Fruit fly (Drosophila melanogaster) whole organism: ENCODE results near the gene NANS.
A peak's percentile ranks its signal among the peaks of the same experiment; 100 is the strongest.

Experiments used
- CG8478 ChIP-seq: fragments of >200 bp; optimal IDR thresholded peaks from 2 replicates; lab custom pipeline; 2018; ENCODE audit warnings: inconsistent platforms
- Dll ChIP-seq: fragments of >200 bp; optimal IDR thresholded peaks from 2 replicates; lab custom pipeline; 2017
- EcR ChIP-seq, 2 experiments: fragments of >200 bp; optimal IDR thresholded peaks; 2 replicates each; lab custom pipeline; 2017; ENCODE audit warnings: missing biosample characterization in 2 of 2, missing genetic modification characterization in 2 of 2, missing genetic modification reagents in 2 of 2
- pan ChIP-seq: fragments of >200 bp; optimal IDR thresholded peaks from 2 replicates; lab custom pipeline; 2017
- psq ChIP-seq: fragments of >200 bp; optimal IDR thresholded peaks from 2 replicates; lab custom pipeline; 2017
- usp ChIP-seq: fragments of >200 bp; optimal IDR thresholded peaks from 2 replicates; lab custom pipeline; 2017; ENCODE audit warnings: missing biosample characterization, missing genetic modification characterization, mixed read lengths

Gene NANS

DNA sequence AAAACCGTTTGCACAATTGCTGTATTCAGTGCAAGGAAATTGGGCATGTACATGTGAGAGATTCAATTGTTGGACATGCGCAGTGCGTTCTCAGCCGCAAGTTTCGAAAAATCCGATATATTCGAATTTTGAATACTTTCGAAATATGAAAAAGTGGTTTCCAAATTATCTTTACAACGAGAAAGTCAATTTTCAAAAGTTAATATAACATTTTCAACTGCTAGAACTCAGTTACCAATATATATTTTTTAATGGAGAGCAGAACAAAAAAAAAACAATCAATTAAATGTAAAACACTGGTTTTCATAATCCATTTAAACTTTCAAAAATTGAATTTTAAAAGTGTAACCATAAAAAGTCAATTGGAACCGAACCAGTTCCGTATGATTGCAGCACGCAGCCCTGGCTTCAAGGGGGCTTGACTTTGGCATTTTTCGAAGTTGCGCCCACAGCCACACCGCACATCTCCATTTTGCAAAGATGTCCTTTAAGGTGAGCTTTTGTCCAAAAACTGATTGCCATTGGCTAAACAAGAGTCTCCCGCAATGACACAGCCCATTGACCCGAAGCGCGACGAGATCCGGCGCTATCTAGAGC, 3.9 kb upstream of the NANS start, which contains the start of the genes Scgbeta and CG17202:
Scgbeta (minus strand) TSS at position 51 of the 597 bp plus-strand sequence.
CG17202 (plus strand) TSS at position 390 of the 597 bp plus-strand sequence.
- no peak for TF ChIP-seq Dll (lab: Kevin White, UChicago)

DNA sequence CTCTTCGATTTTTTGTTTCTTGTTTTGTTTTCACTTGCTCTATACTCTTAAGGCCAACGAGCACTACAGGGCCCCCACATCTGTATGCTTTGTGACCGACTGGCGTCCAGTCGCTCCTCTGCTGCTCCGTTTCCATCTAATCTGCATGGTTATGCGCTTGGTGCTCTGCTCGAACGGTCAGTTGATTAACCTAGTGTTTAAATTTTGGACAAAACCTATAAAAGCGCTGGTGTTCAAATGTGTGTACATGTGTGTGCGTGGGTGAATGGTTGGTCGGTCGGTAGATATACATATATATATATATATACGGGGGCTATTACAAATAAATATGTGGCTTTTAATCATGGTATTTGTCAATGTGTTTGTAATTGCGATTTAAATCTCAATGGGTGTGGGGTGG, 2.4 kb upstream of the NANS start:
- TF ChIP-seq EcR (GFP tag; optimal IDR thresholded peaks at IDR 0.05; lab: Kevin White, UChicago) (no peak), CG8478 (lab: Kevin White, UChicago) (no peak), psq (no peak), Dll (lab: Kevin White, UChicago) (no peak), usp (GFP tag; lab: Kevin White, UChicago) (no peak), pan (no peak)

DNA sequence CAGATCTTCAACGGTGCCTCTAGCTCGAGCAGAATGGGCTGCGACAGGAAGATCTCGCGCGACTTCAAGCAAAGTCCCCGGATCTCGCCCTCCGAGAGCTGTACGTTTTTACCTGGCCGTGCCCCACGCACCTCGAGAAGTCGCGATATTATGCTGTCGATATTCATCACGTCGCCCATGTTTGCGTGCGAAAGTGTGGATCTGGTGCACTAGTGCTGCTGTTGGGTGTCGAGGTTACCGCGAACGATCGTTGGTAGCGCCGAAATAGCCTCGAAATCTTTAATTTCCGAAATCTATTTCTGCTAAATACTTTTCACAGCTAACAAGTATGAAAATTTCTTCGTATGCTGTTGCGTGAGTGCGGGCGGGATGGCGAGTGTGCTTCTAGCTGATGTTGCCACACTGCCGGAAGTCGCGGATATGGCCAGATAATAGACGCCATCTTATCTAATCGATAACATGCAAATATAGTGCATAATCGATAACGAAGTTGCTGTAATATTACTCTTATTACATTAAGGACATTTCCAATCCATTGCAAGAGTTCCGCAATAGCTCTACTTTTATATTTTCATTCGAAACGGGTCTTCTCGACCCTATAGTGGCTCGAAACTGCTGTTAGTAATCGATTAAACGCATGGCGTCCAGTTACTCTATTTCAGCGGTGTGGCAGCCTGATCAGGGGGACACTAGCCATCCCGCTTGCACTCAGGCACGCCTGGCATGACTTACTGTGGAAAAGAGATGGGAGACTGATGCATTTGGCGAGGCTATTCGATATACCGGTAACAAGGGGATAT, 668 bp upstream of the NANS start, which contains the start of gene Pp1-87B:
Pp1-87B (minus strand) TSS at position 408 of the 800 bp plus-strand sequence.
- TF ChIP-seq usp (GFP tag; lab: Kevin White, UChicago) (no peak), CG8478 (lab: Kevin White, UChicago) (peak; percentile 71)

DNA sequence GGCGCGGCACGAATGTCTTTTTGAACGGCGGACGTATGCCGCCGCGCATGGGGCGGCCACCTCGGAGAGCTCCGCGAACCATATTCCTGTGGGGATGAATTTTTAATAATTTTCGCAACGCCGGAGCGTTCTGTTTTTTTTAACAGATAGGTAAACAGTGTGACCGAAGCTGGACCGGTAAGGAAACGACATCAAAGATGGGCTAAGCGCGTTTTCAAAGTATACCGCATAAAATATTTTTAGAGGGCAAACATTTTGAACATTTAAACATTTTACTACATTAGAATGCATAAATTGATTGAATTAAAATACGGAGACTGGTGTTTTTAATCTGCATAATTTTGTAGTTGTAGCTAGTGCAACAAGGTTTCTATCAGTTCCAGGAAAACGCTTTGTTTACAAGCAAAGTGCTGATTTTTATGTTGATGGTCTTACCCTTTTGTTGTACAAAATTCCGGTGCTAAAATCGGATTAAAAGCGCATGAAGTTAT, 2.8 kb downstream of the NANS start, which contains the start of the genes CG5641 and CG5245:
CG5641 (minus strand) TSS at position 163 of the 491 bp plus-strand sequence.
CG5245 (plus strand) TSS at position 441 of the 491 bp plus-strand sequence.
- TF ChIP-seq usp (GFP tag; lab: Kevin White, UChicago) (no peak), Dll (lab: Kevin White, UChicago) (no peak), psq (no peak), pan (no peak), CG8478 (lab: Kevin White, UChicago) (no peak), EcR (GFP tag; optimal IDR thresholded peaks at IDR 0.05; lab: Kevin White, UChicago) (no peak)

DNA sequence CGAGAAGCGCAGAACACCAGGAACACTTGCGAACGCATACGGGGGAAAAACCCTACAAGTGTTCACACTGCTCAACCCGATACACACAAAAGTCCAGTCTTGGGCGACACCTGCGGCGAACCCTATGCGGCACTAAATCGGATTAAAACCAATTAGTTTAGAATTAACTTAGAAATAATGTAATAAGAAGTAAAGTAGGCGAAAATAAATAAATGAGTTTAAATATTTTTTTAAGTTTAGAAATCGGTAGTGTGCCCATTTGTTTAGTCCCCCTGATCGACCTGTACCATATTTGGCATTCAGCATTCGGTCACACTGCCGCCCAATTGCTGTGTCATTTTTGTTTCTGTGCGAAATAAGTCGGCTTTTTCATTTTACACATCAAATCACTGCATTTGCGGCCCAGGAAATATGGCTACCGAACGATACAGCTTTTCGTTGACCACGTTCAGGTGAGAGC, 4.7 kb downstream of the NANS start, which contains the start of gene Prosalpha2:
Prosalpha2 (plus strand) TSS at position 292 of the 460 bp plus-strand sequence.
- TF ChIP-seq Dll (lab: Kevin White, UChicago): no peak
- TF ChIP-seq pan: no peak
- TF ChIP-seq psq: no peak
- TF ChIP-seq EcR (GFP tag; optimal IDR thresholded peaks at IDR 0.05; lab: Kevin White, UChicago): no peak
- TF ChIP-seq usp (GFP tag; lab: Kevin White, UChicago): no peak
- TF ChIP-seq CG8478 (lab: Kevin White, UChicago): no peak

dm6 chr3R:12433764-12434163, 7.4 kb downstream of the NANS start, which contains the start of the genes Aos1 and Srlp:
Gene Aos1 (minus strand): TSS chr3R:12433822.
Gene Srlp (plus strand): TSS chr3R:12434098.
- TF ChIP-seq pan: no peak
- no peak for TF ChIP-seq Dll (lab: Kevin White, UChicago)
- TF ChIP-seq usp (GFP tag; lab: Kevin White, UChicago): no peak
- TF ChIP-seq psq: no peak
- no peak for TF ChIP-seq CG8478 (lab: Kevin White, UChicago)
- TF ChIP-seq EcR (GFP tag; optimal IDR thresholded peaks at IDR 0.05; lab: Kevin White, UChicago): no peak

DNA sequence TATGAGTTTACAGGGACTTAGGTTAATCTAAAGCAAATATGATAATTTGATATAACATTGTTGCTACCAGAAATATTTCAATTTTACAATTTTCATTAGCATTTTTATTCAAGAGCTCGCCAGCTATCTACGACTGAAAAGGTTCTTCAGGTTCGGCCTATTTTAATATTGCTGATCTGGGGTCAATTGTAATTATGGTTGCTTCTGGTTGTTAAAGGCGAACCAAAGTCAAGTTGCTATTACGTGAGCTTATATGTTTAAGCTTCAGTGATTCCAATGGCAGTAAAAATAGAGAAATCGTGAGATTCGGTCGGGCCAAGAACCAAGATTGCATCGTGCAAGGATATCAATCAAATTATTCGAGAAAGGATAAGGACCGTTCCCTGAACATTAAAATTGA, 9.6 kb downstream of the NANS start, which contains the start of gene Desat2:
Desat2 (plus strand) TSS at position 301 of the 400 bp plus-strand sequence.
- TF ChIP-seq pan: no peak
- TF ChIP-seq usp (GFP tag; lab: Kevin White, UChicago): no peak
- no peak for TF ChIP-seq CG8478 (lab: Kevin White, UChicago)
- no peak for TF ChIP-seq EcR (GFP tag; optimal IDR thresholded peaks at IDR 0.05; lab: Kevin White, UChicago)
- TF ChIP-seq Dll (lab: Kevin White, UChicago): no peak
- TF ChIP-seq psq: no peak

DNA sequence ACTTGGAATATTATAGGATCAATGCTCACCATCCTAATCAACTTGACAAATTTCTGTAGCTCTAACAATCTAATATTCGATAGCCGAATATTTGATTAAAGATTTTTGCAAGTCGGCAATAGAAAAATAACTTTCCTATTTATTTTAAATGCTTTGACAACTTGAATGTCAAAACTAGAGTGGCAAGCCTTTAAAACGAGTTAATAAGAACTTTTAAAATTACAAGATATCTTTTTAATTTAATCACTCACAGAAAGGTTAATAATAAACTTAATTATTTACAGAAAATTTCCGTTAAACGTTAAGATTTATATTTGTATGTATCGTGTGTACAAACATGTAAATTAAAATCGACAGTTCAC, 12.6 kb downstream of the NANS start, which contains the start of the genes CG17207 and CG46427:
CG17207 (minus strand) TSS at position 101 of the 362 bp plus-strand sequence.
CG46427 (minus strand) TSS at position 101 of the 362 bp plus-strand sequence.
- TF ChIP-seq usp (GFP tag; lab: Kevin White, UChicago) (no peak), CG8478 (lab: Kevin White, UChicago) (no peak), pan (no peak), Dll (lab: Kevin White, UChicago) (no peak), EcR (GFP tag; optimal IDR thresholded peaks at IDR 0.05; lab: Kevin White, UChicago) (no peak), psq (no peak)

DNA sequence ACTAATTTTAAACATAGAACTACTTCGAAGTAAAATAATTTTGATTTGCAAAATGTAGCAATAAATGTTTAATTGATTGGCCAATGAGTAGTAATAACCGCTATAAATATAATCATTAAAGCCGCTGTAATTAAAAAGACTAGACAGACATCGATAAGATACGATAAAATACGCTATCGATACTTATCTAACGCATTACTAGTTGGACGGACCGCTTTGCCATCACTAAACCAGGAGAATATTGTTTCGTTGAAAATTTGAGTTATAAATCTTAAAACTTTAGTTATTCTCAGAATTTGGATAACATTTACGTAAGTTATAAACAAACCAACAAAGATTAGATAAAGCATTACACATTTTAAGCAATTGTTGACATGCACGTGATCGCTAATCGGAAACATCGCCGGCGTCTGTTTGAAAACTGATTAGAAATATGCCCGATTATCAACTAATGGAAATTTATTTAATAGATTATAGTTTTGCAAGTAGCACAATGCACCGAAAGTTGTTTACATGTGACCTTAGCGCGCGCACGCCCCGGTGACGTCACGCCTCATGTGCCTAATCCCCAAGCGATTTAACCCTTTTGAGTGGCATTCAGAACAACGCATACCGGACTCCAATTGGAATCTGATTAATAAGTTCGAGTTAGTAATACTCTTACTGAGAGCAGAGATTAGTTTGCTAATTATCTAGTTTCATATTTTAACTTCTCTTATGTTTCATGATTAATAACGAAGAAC, 13.2 kb downstream of the NANS start, which contains the start of gene Desat1:
Desat1 (plus strand) TSS at position 200 of the 743 bp plus-strand sequence.
- no peak for TF ChIP-seq usp (GFP tag; lab: Kevin White, UChicago)
- no peak for TF ChIP-seq CG8478 (lab: Kevin White, UChicago)
- TF ChIP-seq pan: no peak
- TF ChIP-seq Dll (lab: Kevin White, UChicago): no peak
- TF ChIP-seq EcR (GFP tag; optimal IDR thresholded peaks at IDR 0.05; lab: Kevin White, UChicago): no peak

DNA sequence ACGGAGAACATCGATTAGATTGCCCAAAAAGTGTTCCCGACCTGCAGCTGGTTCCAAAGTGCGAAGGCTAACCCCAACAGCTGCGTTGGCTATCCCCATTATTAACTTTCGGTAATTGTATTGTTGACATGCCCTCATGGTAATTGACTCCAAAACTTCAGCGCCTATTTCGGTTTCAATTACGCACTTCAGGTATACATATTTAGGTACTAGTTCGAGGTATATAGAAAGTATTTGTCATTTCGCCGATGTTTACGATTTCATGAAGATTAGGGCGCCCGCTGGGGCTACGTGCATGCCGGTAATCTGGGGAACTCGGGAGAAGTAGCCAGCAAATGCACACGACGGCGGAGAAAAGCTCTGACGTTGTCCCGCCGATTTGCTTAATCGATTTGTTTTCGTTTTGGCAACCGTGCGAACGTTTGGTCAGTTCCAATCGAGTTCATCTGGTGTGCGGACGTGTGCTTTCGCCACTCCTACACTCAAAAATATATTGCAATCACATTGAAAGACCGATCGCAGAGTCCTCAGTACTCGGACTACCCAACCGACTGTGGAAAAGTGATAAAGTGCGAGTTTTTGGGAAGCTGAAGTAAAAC, 14.7 kb downstream of the NANS start:
- TF ChIP-seq usp (GFP tag; lab: Kevin White, UChicago) (no peak), Dll (lab: Kevin White, UChicago) (no peak), EcR (GFP tag; optimal IDR thresholded peaks at IDR 0.05; lab: Kevin White, UChicago) (no peak)
